Fruit fly (Drosophila melanogaster): ENCODE results near the gene Fdx2.

The Fdx2 gene

DNA sequence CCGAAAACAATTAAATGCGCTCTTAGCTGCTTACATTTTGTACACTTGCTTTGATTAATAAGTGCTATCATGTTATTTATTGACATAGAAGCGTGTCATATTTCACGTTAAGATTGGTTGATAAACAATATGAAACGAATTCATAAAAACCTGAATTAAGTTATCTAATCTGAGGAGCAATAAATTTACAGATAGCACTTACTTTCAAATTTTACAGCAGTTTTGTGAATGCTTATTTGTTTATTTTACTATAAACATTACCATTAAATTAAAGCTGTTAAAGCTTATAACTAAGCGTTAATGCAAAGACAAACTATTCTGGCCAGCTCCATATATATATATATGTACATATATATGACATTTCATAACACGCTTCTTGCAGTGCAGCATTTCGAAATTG, 9.8 kb downstream of the Fdx2 start (continued):
- TF ChIP-seq CG10979 (tag; optimal IDR thresholded peaks at IDR 0.05) (peak; percentile 27), CG31441 (GFP tag; IDR thresholded peaks at IDR 0.05) (0 out of 2 replicates have a peak, but pooled peaks have one; percentile 10)

DNA sequence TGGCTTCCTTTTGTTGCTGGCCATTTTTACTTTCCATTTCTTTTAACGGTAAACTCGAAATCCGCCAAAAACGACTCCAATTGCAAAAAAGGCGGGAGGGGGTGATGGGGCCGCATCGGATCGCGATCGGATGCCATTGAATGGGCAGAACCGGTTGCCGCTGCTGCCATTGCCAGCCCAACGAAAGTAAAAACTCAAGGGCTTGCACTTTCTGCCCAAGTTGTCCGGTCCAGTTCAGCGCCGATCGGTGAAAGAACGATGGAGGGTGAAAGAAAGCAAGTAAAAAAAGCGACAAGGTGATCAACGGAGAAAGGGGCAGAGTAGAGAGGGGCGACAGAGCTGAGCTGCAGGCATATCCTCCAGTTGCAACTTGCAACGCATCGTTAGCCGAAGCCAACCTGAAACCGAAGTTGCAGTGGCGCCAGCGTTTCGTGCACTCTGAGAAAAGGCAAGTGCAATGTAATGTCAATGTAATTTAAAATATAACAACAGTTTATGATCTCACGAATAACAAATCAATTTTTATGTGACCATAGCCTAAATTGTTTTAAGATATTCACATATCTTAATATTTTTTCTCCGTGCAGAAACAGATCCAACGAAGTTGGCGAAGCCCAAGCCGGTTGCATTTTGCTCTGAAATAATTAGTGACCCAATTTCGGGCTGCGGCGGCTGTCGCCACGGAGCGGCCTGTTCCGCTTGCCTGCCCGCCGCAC, 12.1 kb downstream of the Fdx2 start:
- TF ChIP-seq vvl (GFP tag; IDR thresholded peaks at IDR 0.05) (0 out of 2 replicates have a peak, but pooled peaks have one; percentile 26), Sox102F (GFP tag; optimal IDR thresholded peaks at IDR 0.05) (peak; percentile 0), CG10431 (GFP tag; optimal IDR thresholded peaks at IDR 0.05) (no peak), HLHmδ (GFP tag; optimal IDR thresholded peaks at IDR 0.05) (no peak), CG1024 (GFP tag; IDR thresholded peaks at IDR 0.05) (no peak), CG7271 (tag; optimal IDR thresholded peaks at IDR 0.05) (no peak), CG2678 (tag; optimal IDR thresholded peaks at IDR 0.05) (no peak), gem (tag; optimal IDR thresholded peaks at IDR 0.05) (peak; percentile 16), bsh (GFP tag; optimal IDR thresholded peaks at IDR 0.05) (peak in 1 of 2 experiments; percentile 31), CG3163 (GFP tag; optimal IDR thresholded peaks at IDR 0.05) (no peak), MTF-1 (GFP tag; optimal IDR thresholded peaks at IDR 0.05; ENCODE audit: borderline replicate concordance) (no peak), CG2712 (tag; optimal IDR thresholded peaks at IDR 0.05) (peak; percentile 33), Elba2 (GFP tag; optimal IDR thresholded peaks at IDR 0.05) (no peak), Blimp-1 (GFP tag; optimal IDR thresholded peaks at IDR 0.05) (peak; percentile 96), eyg (GFP tag; optimal IDR thresholded peaks at IDR 0.05) (no peak), nau (GFP tag; optimal IDR thresholded peaks at IDR 0.05) (no peak), cad (GFP tag; optimal IDR thresholded peaks at IDR 0.05) (no peak), Aef1 (GFP tag; IDR thresholded peaks at IDR 0.05) (no peak), disco-r (GFP tag; optimal IDR thresholded peaks at IDR 0.05) (no peak), CG12219 (GFP tag; optimal IDR thresholded peaks at IDR 0.05) (no peak), dati (GFP tag; IDR thresholded peaks at IDR 0.05) (no peak), CG5245 (GFP tag; optimal IDR thresholded peaks at IDR 0.05) (no peak), ranshi (GFP tag; IDR thresholded peaks at IDR 0.05) (no peak), Sry-β (GFP tag; optimal IDR thresholded peaks at IDR 0.05) (no peak), CG13296 (GFP tag; optimal IDR thresholded peaks at IDR 0.05) (no peak), CG1832 (GFP tag; optimal IDR thresholded peaks at IDR 0.05) (no peak), Hmr (GFP tag; optimal IDR thresholded peaks at IDR 0.05) (no peak), dysf (GFP tag; IDR thresholded peaks at IDR 0.05) (0 out of 3 replicates have a peak, but pooled peaks have one; percentile 21), tin (GFP tag; optimal IDR thresholded peaks at IDR 0.05) (no peak), nom (GFP tag; optimal IDR thresholded peaks at IDR 0.05) (peak; percentile 25), unc-4 (GFP tag; IDR thresholded peaks at IDR 0.05; ENCODE audit: partially characterized antibody) (no peak), CG13424 (tag; optimal IDR thresholded peaks at IDR 0.05) (no peak), Usf (GFP tag; optimal IDR thresholded peaks at IDR 0.05) (no peak), dmrt99B (tag; optimal IDR thresholded peaks at IDR 0.05) (no peak), trem (tag; optimal IDR thresholded peaks at IDR 0.05) (no peak), esg (GFP tag; conservative IDR thresholded peaks at IDR 0.05) (no peak), Dip3 (GFP tag; optimal IDR thresholded peaks at IDR 0.05) (no peak), Atf-2 (GFP tag; optimal IDR thresholded peaks at IDR 0.05) (no peak), bigmax (GFP tag; optimal IDR thresholded peaks at IDR 0.05) (no peak), TFAM (GFP tag; optimal IDR thresholded peaks at IDR 0.05) (no peak), grau (tag; optimal IDR thresholded peaks at IDR 0.05) (no peak), lilli (GFP tag; optimal IDR thresholded peaks at IDR 0.05) (no peak), CG14860 (GFP tag; IDR thresholded peaks at IDR 0.05; ENCODE audit: partially characterized antibody) (no peak), ci (GFP tag; IDR thresholded peaks at IDR 0.05) (0 out of 3 replicates have a peak, but pooled peaks have one; percentile 8), CG32532 (GFP tag; IDR thresholded peaks at IDR 0.05) (no peak)
